Worm (Caenorhabditis elegans): ENCODE measurements around the gene aldo-2.
A peak's percentile ranks its signal among the peaks of the same experiment; 100 is the strongest.

aldo-2 gene

ce11 chrIII:5875418-5875702 is 1.1 kb downstream of the aldo-2 start:
- TF ChIP-seq hlh-8 (tag; optimal IDR thresholded peaks at IDR 0.05) (no peak), ceh-6 (GFP tag; optimal IDR thresholded peaks at IDR 0.05) (no peak), ttx-3 (tag; optimal IDR thresholded peaks at IDR 0.05) (no peak), nhr-232 (tag; optimal IDR thresholded peaks at IDR 0.05) (no peak)

DNA sequence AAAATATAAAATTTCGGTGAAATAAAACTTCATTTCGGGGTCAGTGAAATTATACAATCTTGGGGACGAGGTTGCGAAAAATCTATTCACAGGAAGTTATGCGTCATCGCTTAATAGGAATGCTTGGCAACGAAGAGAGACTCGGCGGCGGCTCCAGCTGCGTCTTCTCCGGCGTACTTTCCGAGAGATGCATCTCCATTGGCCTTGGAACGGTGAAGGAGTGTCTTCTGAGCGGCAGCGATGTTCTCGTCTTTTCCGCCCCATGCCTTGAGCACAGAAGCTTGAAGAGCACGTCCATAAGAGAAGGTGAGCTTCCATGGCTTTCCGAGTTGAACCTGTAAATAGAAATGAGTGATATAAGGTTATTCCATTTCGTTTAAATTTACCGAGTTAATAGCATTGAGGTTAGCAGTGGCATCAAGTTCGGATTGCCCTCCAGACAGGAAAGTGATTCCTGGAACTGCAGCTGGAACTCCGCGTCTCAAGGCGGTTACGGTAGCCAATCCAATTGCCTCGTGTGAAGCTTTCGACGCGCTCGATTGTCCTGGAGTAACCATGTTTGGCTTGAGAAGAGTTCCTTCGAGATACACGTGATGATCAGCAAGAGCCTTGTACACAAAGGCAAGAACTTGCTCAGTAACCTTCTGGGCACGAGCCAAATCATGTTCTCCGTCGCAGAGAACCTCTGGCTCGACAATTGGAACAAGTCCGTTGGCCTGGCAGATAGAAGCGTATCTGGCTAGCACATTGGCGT is 1.6 kb downstream of the aldo-2 start:
- TF ChIP-seq nfya-1 (tag; optimal IDR thresholded peaks at IDR 0.05) (no peak), pha-4 (tag; optimal IDR thresholded peaks at IDR 0.05) (no peak), unc-3 (GFP tag; conservative IDR thresholded peaks at IDR 0.05) (no peak), unc-3 (tag; optimal IDR thresholded peaks at IDR 0.05) (no peak), ceh-14 (tag; optimal IDR thresholded peaks at IDR 0.05) (no peak), unc-55 (GFP tag; optimal IDR thresholded peaks at IDR 0.05) (no peak), ceh-19 (GFP tag; optimal IDR thresholded peaks at IDR 0.05) (no peak), npax-4 (tag; optimal IDR thresholded peaks at IDR 0.05) (no peak), pax-1 (tag; optimal IDR thresholded peaks at IDR 0.05) (no peak), madf-2 (tag; optimal IDR thresholded peaks at IDR 0.05) (no peak), hlh-13 (GFP tag; optimal IDR thresholded peaks at IDR 0.05) (no peak), ceh-45 (GFP tag; IDR thresholded peaks at IDR 0.05) (no peak), pag-3 (tag; optimal IDR thresholded peaks at IDR 0.05; ENCODE audit: borderline replicate concordance) (no peak)

DNA sequence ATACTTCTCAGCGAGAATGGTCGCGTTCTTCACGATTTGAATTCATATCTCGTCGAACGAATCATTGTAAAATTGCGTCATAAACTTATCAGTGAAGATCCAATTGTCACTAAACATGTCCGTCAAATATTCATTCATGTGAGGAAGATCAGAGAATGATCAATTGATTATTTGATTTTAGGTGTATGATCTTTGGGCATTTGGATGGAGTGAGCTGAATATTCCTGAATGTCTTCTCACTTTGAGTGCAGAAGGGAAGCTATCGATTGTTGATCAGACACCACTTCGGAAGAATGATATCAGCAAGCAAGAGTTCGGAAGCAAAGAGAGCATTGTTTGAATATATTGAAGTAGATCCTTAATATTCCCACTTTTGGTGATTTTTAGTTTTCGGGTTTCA is 2.2 kb downstream of the aldo-2 start:
- no peak for TF ChIP-seq nfya-1 (tag; optimal IDR thresholded peaks at IDR 0.05)
- TF ChIP-seq nhr-11 (tag; optimal IDR thresholded peaks at IDR 0.05), result no peak
- TF ChIP-seq pqm-1 (tag; optimal IDR thresholded peaks at IDR 0.05), result no peak
- no peak for TF ChIP-seq ceh-24 (tag; optimal IDR thresholded peaks at IDR 0.05)
- peak; percentile 59 for TF ChIP-seq unc-55 (GFP tag; optimal IDR thresholded peaks at IDR 0.05)
- no peak for TF ChIP-seq elt-2 (tag; optimal IDR thresholded peaks at IDR 0.05)
- TF ChIP-seq che-1 (tag; optimal IDR thresholded peaks at IDR 0.05), result no peak
- no peak for TF ChIP-seq unc-42 (tag; optimal IDR thresholded peaks at IDR 0.05)

DNA sequence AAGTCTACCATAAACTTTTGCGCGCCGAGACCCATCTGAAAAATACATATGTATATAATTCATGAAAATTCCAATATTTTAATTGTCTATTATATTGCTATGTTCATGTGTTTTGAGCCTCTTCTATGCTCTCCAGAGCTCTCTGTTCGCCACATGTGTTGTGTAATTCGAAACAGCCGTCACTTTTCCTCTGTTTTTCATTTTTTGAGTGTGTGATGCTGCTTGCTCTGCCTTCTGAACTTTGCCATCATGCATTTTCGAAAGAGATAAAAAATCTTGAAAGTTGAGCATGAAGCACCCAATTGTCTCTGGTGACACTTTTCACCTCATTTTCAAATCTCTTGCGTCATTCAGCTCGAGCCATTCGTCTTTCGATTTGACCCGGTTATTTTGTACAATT is 4.1 kb downstream of the aldo-2 start:
- TF ChIP-seq hlh-8 (tag; optimal IDR thresholded peaks at IDR 0.05) (peak; percentile 36), pax-1 (tag; optimal IDR thresholded peaks at IDR 0.05) (no peak), madf-2 (tag; optimal IDR thresholded peaks at IDR 0.05) (no peak), ztf-16 (tag; optimal IDR thresholded peaks at IDR 0.05) (no peak)

DNA sequence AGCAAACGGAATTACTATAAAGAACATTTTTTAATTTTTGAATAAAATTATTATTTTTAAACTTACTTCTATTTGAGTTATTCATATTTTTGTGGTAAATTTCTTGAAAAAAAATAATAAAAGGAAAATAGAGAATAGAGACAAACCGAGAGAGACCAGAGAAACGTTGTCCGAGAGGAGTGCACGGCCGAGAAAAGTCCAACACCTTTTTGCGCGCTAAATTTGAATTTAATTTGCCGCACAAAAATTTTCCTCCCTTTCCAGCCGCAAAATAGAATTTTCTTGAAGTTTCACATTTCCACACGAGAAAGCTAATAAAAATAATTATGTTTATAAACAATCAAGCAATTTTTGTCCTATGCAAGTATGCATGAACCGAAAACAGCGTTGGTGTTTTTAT is 4.7 kb downstream of the aldo-2 start, which contains the start of the genes F01F1.11 and F01F1.3:
TSS of gene F01F1.11 (minus strand) at position 118 of the 400 bp plus-strand sequence.
TSS of gene F01F1.3 (plus strand) at position 179 of the 400 bp plus-strand sequence.
- TF ChIP-seq ets-4 (tag; optimal IDR thresholded peaks at IDR 0.05) (peak; percentile 99), C08G9.2 (tag; optimal IDR thresholded peaks at IDR 0.05) (peak; percentile 86), elt-2 (tag; optimal IDR thresholded peaks at IDR 0.05) (peak; percentile 38), F13H6.1 (tag; optimal IDR thresholded peaks at IDR 0.05) (peak; percentile 19), ceh-18 (tag; optimal IDR thresholded peaks at IDR 0.05) (no peak), ceh-2 (tag; optimal IDR thresholded peaks at IDR 0.05) (peak; percentile 80), zip-5 (tag; optimal IDR thresholded peaks at IDR 0.05) (peak; percentile 38), pax-1 (tag; optimal IDR thresholded peaks at IDR 0.05) (peak; percentile 14), hlh-15 (tag; optimal IDR thresholded peaks at IDR 0.05) (no peak), ref-2 (tag; optimal IDR thresholded peaks at IDR 0.05) (peak; percentile 62), fkh-6 (tag; optimal IDR thresholded peaks at IDR 0.05) (no peak), rnt-1 (tag; optimal IDR thresholded peaks at IDR 0.05) (peak; percentile 37), ceh-14 (tag; optimal IDR thresholded peaks at IDR 0.05) (peak; percentile 35), pag-3 (tag; optimal IDR thresholded peaks at IDR 0.05; ENCODE audit: borderline replicate concordance) (no peak), fax-1 (tag; optimal IDR thresholded peaks at IDR 0.05) (peak; percentile 53), unc-42 (tag; optimal IDR thresholded peaks at IDR 0.05) (peak; percentile 50), ceh-9 (tag; optimal IDR thresholded peaks at IDR 0.05) (no peak), tbx-7 (tag; optimal IDR thresholded peaks at IDR 0.05) (peak; percentile 64), ceh-31 (tag; optimal IDR thresholded peaks at IDR 0.05) (peak; percentile 89), ceh-34 (tag; optimal IDR thresholded peaks at IDR 0.05) (peak; percentile 37), tbx-2 (tag; optimal IDR thresholded peaks at IDR 0.05) (peak; percentile 85), nfya-1 (tag; optimal IDR thresholded peaks at IDR 0.05) (peak; percentile 7)
